Fruit fly (Drosophila melanogaster) whole organism, prepupa: ENCODE results near the gene CG34256.
A peak's percentile ranks its signal among the peaks of the same experiment; 100 is the strongest.

ENCODE experiments used
- CG10631 ChIP-seq: fragments of 200-800 bp; sonication (Bioruptor generic); optimal IDR thresholded peaks from 2 replicates; lab custom pipeline; 2016; ENCODE audit warnings: missing biosample characterization, missing genetic modification characterization
- CG10669 ChIP-seq: fragments of 200-800 bp; sonication (Bioruptor generic); optimal IDR thresholded peaks from 3 replicates; lab custom pipeline; 2018; ENCODE audit warnings: missing biosample characterization, mild to moderate bottlenecking, missing genetic modification characterization, moderate library complexity
- CG11294 ChIP-seq: fragments of 200-800 bp; sonication (Bioruptor generic); IDR thresholded peaks from 2 replicates; pipeline ENCODE4 v1.3.6; 2022; ENCODE audit warnings: missing biosample characterization, missing genetic modification characterization
- CG11902 ChIP-seq: fragments of 200-800 bp; sonication (Bioruptor generic); optimal IDR thresholded peaks from 3 replicates; lab custom pipeline; 2016; ENCODE audit warnings: missing biosample characterization, missing genetic modification characterization
- CG16779 ChIP-seq: fragments of 200-800 bp; sonication (Bioruptor generic); optimal IDR thresholded peaks from 3 replicates; lab custom pipeline; 2017; ENCODE audit warnings: missing biosample characterization, mild to moderate bottlenecking, missing genetic modification characterization
- CG3032 ChIP-seq: fragments of 200-800 bp; optimal IDR thresholded peaks from 2 replicates; lab custom pipeline; 2019; ENCODE audit warnings: missing biosample characterization, mild to moderate bottlenecking, missing genetic modification characterization, moderate library complexity
- CG31627 ChIP-seq: fragments of 200-800 bp; sonication (Bioruptor generic); optimal IDR thresholded peaks from 3 replicates; lab custom pipeline; 2016; ENCODE audit warnings: missing biosample characterization, missing genetic modification characterization
- CG3919 ChIP-seq: fragments of 200-800 bp; sonication (Bioruptor generic); optimal IDR thresholded peaks from 3 replicates; lab custom pipeline; 2016; ENCODE audit warnings: missing biosample characterization, missing genetic modification characterization
- CG4318 ChIP-seq: fragments of 200-800 bp; sonication (Bioruptor generic); optimal IDR thresholded peaks from 3 replicates; lab custom pipeline; 2017; ENCODE audit warnings: missing biosample characterization, mild to moderate bottlenecking, missing genetic modification characterization
- CG6163 ChIP-seq: fragments of 200-800 bp; sonication (Bioruptor generic); IDR thresholded peaks from 3 replicates; pipeline ENCODE4 v1.3.6; 2022; ENCODE audit warnings: missing biosample characterization, missing genetic modification characterization
- CG6276 ChIP-seq: fragments of 200-800 bp; sonication (Bioruptor generic); optimal IDR thresholded peaks from 2 replicates; lab custom pipeline; 2017; ENCODE audit warnings: missing biosample characterization, mild to moderate bottlenecking, missing genetic modification characterization
- CG6792 ChIP-seq: fragments of 200-800 bp; sonication (Bioruptor generic); optimal IDR thresholded peaks from 3 replicates; lab custom pipeline; 2016; ENCODE audit warnings: missing biosample characterization, missing genetic modification characterization
- CG6808 ChIP-seq: fragments of 200-800 bp; sonication (Bioruptor generic); optimal IDR thresholded peaks from 3 replicates; lab custom pipeline; 2017; ENCODE audit warnings: missing biosample characterization, missing genetic modification characterization, mild to moderate bottlenecking, moderate library complexity, missing genetic modification reagents
- CG6854 ChIP-seq: fragments of 200-800 bp; sonication (Bioruptor generic); optimal IDR thresholded peaks from 2 replicates; lab custom pipeline; 2017; ENCODE audit warnings: missing biosample characterization, mild to moderate bottlenecking, missing genetic modification characterization
- CG7368 ChIP-seq: fragments of 200-800 bp; sonication (Bioruptor generic); optimal IDR thresholded peaks from 3 replicates; lab custom pipeline; 2016; ENCODE audit warnings: missing biosample characterization, missing genetic modification characterization
- CG8119 ChIP-seq: fragments of 200-800 bp; sonication (Bioruptor generic); IDR thresholded peaks from 3 replicates; pipeline ENCODE4 v1.3.6; 2022; ENCODE audit warnings: missing biosample characterization, missing genetic modification characterization
- CG8632 ChIP-seq: fragments of 200-800 bp; sonication (Bioruptor generic); optimal IDR thresholded peaks from 3 replicates; lab custom pipeline; 2016; ENCODE audit warnings: missing biosample characterization, missing genetic modification characterization
- CG9139 ChIP-seq: fragments of 200-800 bp; sonication (Bioruptor generic); optimal IDR thresholded peaks from 3 replicates; lab custom pipeline; 2017; ENCODE audit warnings: missing biosample characterization, mild to moderate bottlenecking, missing genetic modification characterization
- Eip93F ChIP-seq: fragments of 200-800 bp; sonication (Bioruptor generic); optimal IDR thresholded peaks from 2 replicates; lab custom pipeline; 2016; ENCODE audit warnings: missing biosample characterization, mild to moderate bottlenecking, missing genetic modification characterization
- Ets96B ChIP-seq: fragments of 200-800 bp; optimal IDR thresholded peaks from 2 replicates; lab custom pipeline; 2019; ENCODE audit warnings: missing biosample characterization, mild to moderate bottlenecking, missing genetic modification characterization, moderate library complexity
- Hr38 ChIP-seq: sonication (Bioruptor generic); optimal IDR thresholded peaks from 2 replicates; lab custom pipeline; 2016; ENCODE audit warnings: missing biosample characterization, missing genetic modification characterization
- Hr39 ChIP-seq: fragments of 200-800 bp; sonication (Bioruptor generic); optimal IDR thresholded peaks from 2 replicates; lab custom pipeline; 2016; ENCODE audit warnings: missing biosample characterization, missing genetic modification characterization
- Met ChIP-seq: fragments of 200-800 bp; sonication (Bioruptor generic); optimal IDR thresholded peaks from 3 replicates; lab custom pipeline; 2016; ENCODE audit warnings: missing biosample characterization, missing genetic modification characterization
- Smox ChIP-seq: fragments of 200-800 bp; sonication (Bioruptor generic); optimal IDR thresholded peaks from 3 replicates; lab custom pipeline; 2016; ENCODE audit warnings: missing biosample characterization, missing genetic modification characterization
- Sox102F ChIP-seq: fragments of 200-800 bp; sonication (Bioruptor generic); optimal IDR thresholded peaks from 2 replicates; lab custom pipeline; 2016; ENCODE audit warnings: missing biosample characterization, mild to moderate bottlenecking, missing genetic modification characterization
- Sox15 ChIP-seq: fragments of 200-800 bp; sonication (Bioruptor generic); optimal IDR thresholded peaks from 3 replicates; lab custom pipeline; 2016; ENCODE audit warnings: missing biosample characterization, missing genetic modification characterization
- acj6 ChIP-seq: fragments of 200-800 bp; sonication (Bioruptor generic); optimal IDR thresholded peaks from 3 replicates; lab custom pipeline; 2016; ENCODE audit warnings: missing biosample characterization, missing genetic modification characterization
- cyc ChIP-seq: fragments of 200-800 bp; sonication (Bioruptor generic); optimal IDR thresholded peaks from 3 replicates; lab custom pipeline; 2016; ENCODE audit warnings: missing biosample characterization, missing genetic modification characterization
- dac ChIP-seq: fragments of 200-800 bp; sonication (Bioruptor generic); optimal IDR thresholded peaks from 2 replicates; lab custom pipeline; 2017; ENCODE audit warnings: missing biosample characterization, mild to moderate bottlenecking, missing genetic modification characterization
- dsx ChIP-seq: fragments of 200-800 bp; optimal IDR thresholded peaks from 3 replicates; lab custom pipeline; 2019; ENCODE audit warnings: missing biosample characterization, mild to moderate bottlenecking, missing genetic modification characterization, moderate library complexity; ENCODE audit not compliant: poor library complexity, severe bottlenecking
- eg ChIP-seq: fragments of 200-800 bp; sonication (Bioruptor generic); IDR thresholded peaks from 3 replicates; pipeline ENCODE4 v1.3.6; 2022; ENCODE audit warnings: missing biosample characterization, missing genetic modification characterization
- esn ChIP-seq: fragments of 200-800 bp; sonication (Bioruptor generic); optimal IDR thresholded peaks from 2 replicates; lab custom pipeline; 2016; ENCODE audit warnings: missing biosample characterization, mild to moderate bottlenecking, missing genetic modification characterization, moderate library complexity
- fd59A ChIP-seq: fragments of 200-800 bp; sonication (Bioruptor generic); optimal IDR thresholded peaks from 2 replicates; lab custom pipeline; 2017; ENCODE audit warnings: missing biosample characterization, mild to moderate bottlenecking, missing genetic modification characterization, missing genetic modification reagents
- fkh ChIP-seq: fragments of 200-800 bp; sonication (Bioruptor generic); optimal IDR thresholded peaks from 3 replicates; lab custom pipeline; 2017; ENCODE audit warnings: missing biosample characterization, mild to moderate bottlenecking, missing genetic modification characterization, moderate library complexity
- lz ChIP-seq: fragments of 200-800 bp; sonication (Bioruptor generic); optimal IDR thresholded peaks from 3 replicates; lab custom pipeline; 2016; ENCODE audit warnings: missing biosample characterization, missing genetic modification characterization
- net ChIP-seq: fragments of 200-800 bp; sonication (Bioruptor generic); optimal IDR thresholded peaks from 3 replicates; lab custom pipeline; 2016; ENCODE audit warnings: missing biosample characterization, missing genetic modification characterization
- salr ChIP-seq, 2 experiments: fragments of 200-800 bp; sonication (Bioruptor generic); optimal IDR thresholded peaks; 3 replicates each; lab custom pipeline; 2016 to 2018; ENCODE audit warnings: missing biosample characterization in 2 of 2, missing genetic modification characterization in 2 of 2, mild to moderate bottlenecking in 1 of 2
- spab ChIP-seq: fragments of 200-800 bp; sonication (Bioruptor generic); optimal IDR thresholded peaks from 2 replicates; lab custom pipeline; 2017; ENCODE audit warnings: missing biosample characterization, mild to moderate bottlenecking, missing genetic modification characterization, missing genetic modification reagents
- ss ChIP-seq, 2 experiments: fragments of 200-800 bp; sonication (Bioruptor generic); optimal IDR thresholded peaks; 2 replicates in 1 of 2; 3 replicates in 1 of 2; lab custom pipeline; 2017 to 2018; ENCODE audit warnings: mild to moderate bottlenecking in 2 of 2, missing biosample characterization in 2 of 2, missing genetic modification characterization in 2 of 2, moderate library complexity in 1 of 2
- topi ChIP-seq: fragments of 200-800 bp; sonication (Bioruptor generic); optimal IDR thresholded peaks from 3 replicates; lab custom pipeline; 2016; ENCODE audit warnings: missing biosample characterization, missing genetic modification characterization

The CG34256 gene

dm6 chr3L:19024800-19025199, 35.2 kb upstream of the CG34256 start (continued):
- no peak for TF ChIP-seq CG11294
- peak in 1 of 2 experiments; percentile 33 for TF ChIP-seq ss (GFP tag; optimal IDR thresholded peaks at IDR 0.05; lab: Kevin White, UChicago)
- TF ChIP-seq dsx = no peak
- peak; percentile 76 for TF ChIP-seq CG31627 (GFP tag; lab: Kevin White, UChicago)
- TF ChIP-seq CG8632 = peak; percentile 49
- peak; percentile 66 for TF ChIP-seq Smox (GFP tag; lab: Kevin White, UChicago)
- TF ChIP-seq acj6 (GFP tag; lab: Kevin White, UChicago) = peak; percentile 55

- TF ChIP-seq Smox (GFP tag; lab: Kevin White, UChicago) (no peak), CG6276 (GFP tag; lab: Kevin White, UChicago) (no peak), CG8119 (GFP tag; lab: Robert Waterston, UW) (0 out of 3 replicates have a peak, but pooled peaks have one; percentile 13), dsx (peak; percentile 38), CG9139 (GFP tag; lab: Kevin White, UChicago) (peak; percentile 46), Hr39 (no peak), Eip93F (GFP tag; lab: Kevin White, UChicago) (no peak), dac (no peak), CG7368 (GFP tag; lab: Kevin White, UChicago) (no peak), Sox15 (GFP tag; lab: Kevin White, UChicago) (no peak), ss (GFP tag; optimal IDR thresholded peaks at IDR 0.05; lab: Kevin White, UChicago) (peak; percentile 63 to 77), CG6854 (GFP tag; lab: Kevin White, UChicago) (peak; percentile 63), CG10631 (GFP tag; lab: Kevin White, UChicago) (no peak), fd59A (GFP tag; lab: Kevin White, UChicago) (no peak), spab (no peak), CG10669 (GFP tag; lab: Kevin White, UChicago) (no peak), topi (GFP tag; lab: Kevin White, UChicago) (no peak), CG6163 (GFP tag; lab: Robert Waterston, UW) (peak; percentile 20; the same call in 2 of the 3 replicates), Sox102F (GFP tag; lab: Kevin White, UChicago) (peak; percentile 14), CG11902 (no peak), salr (GFP tag; optimal IDR thresholded peaks at IDR 0.05; lab: Kevin White, UChicago) (no peak), Met (no peak), eg (GFP tag; lab: Robert Waterston, UW) (no peak), CG16779 (tag; lab: Kevin White, UChicago) (no peak), acj6 (GFP tag; lab: Kevin White, UChicago) (no peak), cyc (GFP tag; lab: Kevin White, UChicago) (no peak), CG3032 (tag; lab: Kevin White, UChicago) (no peak), Ets96B (tag; lab: Kevin White, UChicago) (no peak), lz (GFP tag; lab: Kevin White, UChicago) (no peak), CG11294 (no peak), CG6808 (GFP tag; lab: Kevin White, UChicago) (peak; percentile 36)
Measured at dm6 chr3L:19021701-19022100, 32.1 kb upstream of the CG34256 start.

DNA sequence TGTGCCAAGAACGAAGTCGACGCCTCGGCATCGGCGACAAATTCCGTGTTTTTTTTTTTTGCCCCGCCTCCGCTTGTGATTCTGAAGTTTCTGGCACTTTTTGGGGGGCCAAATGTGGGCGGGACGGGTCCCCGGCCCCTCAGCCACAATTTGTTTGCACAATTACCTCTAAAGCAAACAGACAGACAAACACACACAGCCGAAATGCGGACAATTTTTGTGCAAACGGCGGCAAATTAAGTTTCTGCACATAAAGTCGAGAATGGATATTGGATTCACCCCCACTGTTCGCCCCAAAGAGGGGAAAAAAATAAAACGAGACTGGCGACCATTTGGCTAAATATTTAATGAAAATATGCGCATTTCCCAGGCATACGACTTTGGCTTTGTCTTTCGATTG, 30.9 kb upstream of the CG34256 start:
- no peak for TF ChIP-seq lz (GFP tag; lab: Kevin White, UChicago)
- no peak for TF ChIP-seq CG4318 (GFP tag; lab: Kevin White, UChicago)
- no peak for TF ChIP-seq CG8632
- TF ChIP-seq Hr38 (GFP tag; lab: Kevin White, UChicago) = no peak
- 0 out of 3 replicates have a peak, but pooled peaks have one; percentile 32 for TF ChIP-seq CG6163 (GFP tag; lab: Robert Waterston, UW)
- TF ChIP-seq Eip93F (GFP tag; lab: Kevin White, UChicago) = no peak
- TF ChIP-seq CG7368 (GFP tag; lab: Kevin White, UChicago) = no peak
- peak; percentile 66 for TF ChIP-seq fkh (GFP tag; lab: Kevin White, UChicago)
- no peak for TF ChIP-seq esn (GFP tag; lab: Kevin White, UChicago)
- TF ChIP-seq CG8119 (GFP tag; lab: Robert Waterston, UW) = no peak
- TF ChIP-seq CG3919 (GFP tag; lab: Kevin White, UChicago) = no peak
- TF ChIP-seq Met = no peak
- no peak for TF ChIP-seq CG6792 (GFP tag; lab: Kevin White, UChicago)
- no peak for TF ChIP-seq net (GFP tag; lab: Kevin White, UChicago)
